Worm (Caenorhabditis elegans) whole organism, L2 larva: ENCODE data around the gene F27C8.2.

Experiments
- elt-3 ChIP-seq: sonication (generic microtip); optimal IDR thresholded peaks from 2 replicates; lab custom pipeline; 2017; ENCODE audit warnings: missing biosample characterization, missing genetic modification characterization
- fos-1 ChIP-seq: fragments of 150-350 bp; optimal IDR thresholded peaks from 2 replicates; lab custom pipeline; 2014; ENCODE audit warnings: missing biosample characterization, missing genetic modification characterization
- lsy-2 ChIP-seq, 2 experiments: fragments of 150-350 bp in 1 of 2; sonication (generic microtip) in 1 of 2; optimal IDR thresholded peaks; 2 replicates each; lab custom pipeline; 2014 to 2017; ENCODE audit warnings: missing biosample characterization in 2 of 2, missing genetic modification characterization in 2 of 2
- zag-1 ChIP-seq: fragments of 150-350 bp; optimal IDR thresholded peaks from 2 replicates; lab custom pipeline; 2014; ENCODE audit warnings: missing biosample characterization, missing genetic modification characterization

DNA sequence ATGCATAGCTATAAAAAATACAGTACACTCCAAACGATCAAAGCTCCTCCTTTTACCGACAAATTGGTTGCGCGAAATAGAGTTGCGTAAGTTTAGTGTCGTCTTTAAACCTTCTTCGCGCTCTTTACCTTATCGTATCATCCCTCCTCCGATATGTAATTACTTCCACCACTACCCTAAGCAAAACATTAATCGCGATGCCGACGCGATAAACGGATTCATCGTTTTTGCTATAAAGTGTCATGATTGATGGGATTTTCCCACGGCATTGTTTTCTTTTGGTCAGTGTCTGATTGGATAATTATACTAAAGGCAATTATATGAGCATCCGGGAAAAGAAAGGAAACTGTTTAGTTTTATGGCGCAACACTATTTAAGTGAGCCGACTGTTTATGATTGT, 22.7 kb downstream of the F27C8.2 start:
- TF ChIP-seq elt-3 (tag; lab: Kevin White, UChicago) (no peak), zag-1 (no peak), fos-1 (tag; lab: Kevin White, UChicago) (no peak), lsy-2 (tag; optimal IDR thresholded peaks at IDR 0.05; lab: Kevin White, UChicago) (no peak)
